Fruit fly (Drosophila melanogaster) whole organism, wandering third instar larva: ENCODE data around the gene SPH93.

ENCODE experiments used
- CG32264 ChIP-seq: fragments of 200-800 bp; sonication (Bioruptor generic); optimal IDR thresholded peaks from 2 replicates; lab custom pipeline; 2016; ENCODE audit warnings: missing biosample characterization, missing genetic modification characterization
- CG9705 ChIP-seq: fragments of 200-800 bp; sonication (Bioruptor generic); optimal IDR thresholded peaks from 2 replicates; lab custom pipeline; 2018; ENCODE audit warnings: missing biosample characterization, mild to moderate bottlenecking, missing genetic modification characterization
- Dfd ChIP-seq: fragments of >200 bp; optimal IDR thresholded peaks from 2 replicates; lab custom pipeline; 2017; ENCODE audit warnings: missing biosample characterization, missing genetic modification characterization
- Dif ChIP-seq: fragments of 200-275, 200-300 bp; sonication (Bioruptor generic); optimal IDR thresholded peaks from 2 replicates; lab custom pipeline; 2018; ENCODE audit warnings: missing biosample characterization, missing genetic modification characterization; ENCODE audit not compliant: partially characterized antibody
- GATAd ChIP-seq: sonication (Bioruptor generic); optimal IDR thresholded peaks from 2 replicates; lab custom pipeline; 2016; ENCODE audit warnings: missing biosample characterization, missing genetic modification characterization
- HLH106 ChIP-seq: fragments of 200-800 bp; optimal IDR thresholded peaks from 3 replicates; lab custom pipeline; 2019; ENCODE audit warnings: missing biosample characterization, mild to moderate bottlenecking, missing genetic modification characterization, moderate library complexity
- Hnf4 ChIP-seq: fragments of 200-800 bp; sonication (Bioruptor generic); optimal IDR thresholded peaks from 2 replicates; lab custom pipeline; 2016; ENCODE audit warnings: missing biosample characterization, mild to moderate bottlenecking, missing genetic modification characterization
- Hr83 ChIP-seq: fragments of 200-300 bp; sonication (Bioruptor generic); optimal IDR thresholded peaks from 2 replicates; lab custom pipeline; 2016; ENCODE audit warnings: missing biosample characterization, mild to moderate bottlenecking, missing genetic modification characterization, moderate library complexity; ENCODE audit not compliant: poor library complexity, severe bottlenecking
- Jra ChIP-seq: sonication (Bioruptor generic); optimal IDR thresholded peaks from 2 replicates; lab custom pipeline; 2016; ENCODE audit warnings: missing biosample characterization, missing genetic modification characterization
- Mio ChIP-seq: sonication (Bioruptor generic); optimal IDR thresholded peaks from 2 replicates; lab custom pipeline; 2016; ENCODE audit warnings: missing biosample characterization, missing genetic modification characterization
- Myc ChIP-seq: fragments of >200 bp; optimal IDR thresholded peaks from 2 replicates; lab custom pipeline; 2017
- N ChIP-seq: fragments of >200 bp; optimal IDR thresholded peaks from 2 replicates; lab custom pipeline; 2018; ENCODE audit warnings: missing biosample characterization, missing external identifiers, missing genetic modification characterization
- OdsH ChIP-seq: fragments of 200-800 bp; sonication (Bioruptor generic); optimal IDR thresholded peaks from 2 replicates; lab custom pipeline; 2016; ENCODE audit warnings: missing biosample characterization, mild to moderate bottlenecking, missing genetic modification characterization
- Rel ChIP-seq, 2 experiments: fragments of 200-800 bp; sonication (Bioruptor generic) in 1 of 2; optimal IDR thresholded peaks; 2 replicates in 1 of 2; 3 replicates in 1 of 2; lab custom pipeline; 2016 to 2019; ENCODE audit warnings: mild to moderate bottlenecking in 2 of 2, missing biosample characterization in 2 of 2, missing genetic modification characterization in 2 of 2, moderate library complexity in 1 of 2
- Sp1 ChIP-seq: fragments of 200-800 bp; sonication (Bioruptor generic); optimal IDR thresholded peaks from 3 replicates; lab custom pipeline; 2019; ENCODE audit warnings: missing biosample characterization, mild to moderate bottlenecking, missing genetic modification characterization, moderate library complexity
- br ChIP-seq: fragments of 200-800 bp; sonication (Bioruptor generic); optimal IDR thresholded peaks from 2 replicates; lab custom pipeline; 2016; ENCODE audit warnings: missing biosample characterization, missing genetic modification characterization
- brk ChIP-seq: fragments of 200-800 bp; sonication (Bioruptor generic); optimal IDR thresholded peaks from 2 replicates; lab custom pipeline; 2016; ENCODE audit warnings: missing biosample characterization, mild to moderate bottlenecking, missing genetic modification characterization
- dl ChIP-seq, 2 experiments: fragments of 175-275, 200-275 bp in 1 of 2; fragments of 200-275 bp in 1 of 2; sonication (Bioruptor generic); optimal IDR thresholded peaks; lab custom pipeline; 2018; ENCODE audit warnings: mild to moderate bottlenecking in 2 of 2, missing biosample characterization in 2 of 2, missing genetic modification characterization in 2 of 2, moderate library complexity in 2 of 2; ENCODE audit not compliant: partially characterized antibody in 2 of 2, insufficient read depth in 1 of 2
- dmrt93B ChIP-seq: fragments of 200-800 bp; sonication (Bioruptor generic); optimal IDR thresholded peaks from 2 replicates; lab custom pipeline; 2018; ENCODE audit warnings: missing biosample characterization, mild to moderate bottlenecking, missing genetic modification characterization
- dsf ChIP-seq: sonication (Bioruptor generic); optimal IDR thresholded peaks from 2 replicates; lab custom pipeline; 2016; ENCODE audit warnings: missing biosample characterization, missing genetic modification characterization, borderline replicate concordance
- ey ChIP-seq: fragments of 200-800 bp; sonication (Bioruptor generic); optimal IDR thresholded peaks from 2 replicates; lab custom pipeline; 2016; ENCODE audit warnings: missing biosample characterization, missing genetic modification characterization
- foxo ChIP-seq, 2 experiments: fragments of 200-800 bp; sonication (Bioruptor generic); optimal IDR thresholded peaks; 2 replicates in 1 of 2; 3 replicates in 1 of 2; lab custom pipeline; 2016 to 2017; ENCODE audit warnings: missing biosample characterization in 2 of 2, missing genetic modification characterization in 2 of 2
- fru ChIP-seq: fragments of 200-800 bp; sonication (Bioruptor generic); optimal IDR thresholded peaks from 3 replicates; lab custom pipeline; 2016; ENCODE audit warnings: missing biosample characterization, mild to moderate bottlenecking, missing genetic modification characterization
- h ChIP-seq: fragments of 200-800 bp; sonication (Bioruptor generic); optimal IDR thresholded peaks from 3 replicates; lab custom pipeline; 2016; ENCODE audit warnings: missing biosample characterization, mild to moderate bottlenecking, missing genetic modification characterization
- jim ChIP-seq: fragments of 175-275, 200-325 bp; sonication (Bioruptor generic); optimal IDR thresholded peaks from 2 replicates; lab custom pipeline; 2016; ENCODE audit warnings: missing biosample characterization, mild to moderate bottlenecking, missing genetic modification characterization
- lola ChIP-seq: fragments of >200 bp; optimal IDR thresholded peaks from 2 replicates; lab custom pipeline; 2017; ENCODE audit warnings: missing biosample characterization, missing genetic modification characterization
- psq ChIP-seq: fragments of 200-800 bp; sonication (Bioruptor generic); optimal IDR thresholded peaks from 3 replicates; lab custom pipeline; 2017; ENCODE audit warnings: missing biosample characterization, mild to moderate bottlenecking, missing genetic modification characterization, moderate library complexity
- rgr ChIP-seq: fragments of 200-800 bp; sonication (Bioruptor generic); optimal IDR thresholded peaks from 3 replicates; lab custom pipeline; 2016; ENCODE audit warnings: missing biosample characterization, mild to moderate bottlenecking, missing genetic modification characterization
- sage ChIP-seq: fragments of 200-800 bp; sonication (Bioruptor generic); optimal IDR thresholded peaks from 2 replicates; lab custom pipeline; 2016; ENCODE audit warnings: missing biosample characterization, mild to moderate bottlenecking, missing genetic modification characterization
- sv ChIP-seq: fragments of 200-800 bp; sonication (Bioruptor generic); optimal IDR thresholded peaks from 3 replicates; lab custom pipeline; 2016; ENCODE audit warnings: missing biosample characterization, missing genetic modification characterization
- tai ChIP-seq: sonication (Bioruptor generic); optimal IDR thresholded peaks from 2 replicates; lab custom pipeline; 2016; ENCODE audit warnings: missing biosample characterization, missing genetic modification characterization
- usp ChIP-seq: fragments of >200 bp; optimal IDR thresholded peaks from 2 replicates; lab custom pipeline; 2017; ENCODE audit warnings: missing biosample characterization, missing genetic modification characterization
- woc ChIP-seq: sonication (Bioruptor generic); optimal IDR thresholded peaks from 2 replicates; lab custom pipeline; 2016; ENCODE audit warnings: missing biosample characterization, mild to moderate bottlenecking, missing genetic modification characterization

SPH93 gene

DNA sequence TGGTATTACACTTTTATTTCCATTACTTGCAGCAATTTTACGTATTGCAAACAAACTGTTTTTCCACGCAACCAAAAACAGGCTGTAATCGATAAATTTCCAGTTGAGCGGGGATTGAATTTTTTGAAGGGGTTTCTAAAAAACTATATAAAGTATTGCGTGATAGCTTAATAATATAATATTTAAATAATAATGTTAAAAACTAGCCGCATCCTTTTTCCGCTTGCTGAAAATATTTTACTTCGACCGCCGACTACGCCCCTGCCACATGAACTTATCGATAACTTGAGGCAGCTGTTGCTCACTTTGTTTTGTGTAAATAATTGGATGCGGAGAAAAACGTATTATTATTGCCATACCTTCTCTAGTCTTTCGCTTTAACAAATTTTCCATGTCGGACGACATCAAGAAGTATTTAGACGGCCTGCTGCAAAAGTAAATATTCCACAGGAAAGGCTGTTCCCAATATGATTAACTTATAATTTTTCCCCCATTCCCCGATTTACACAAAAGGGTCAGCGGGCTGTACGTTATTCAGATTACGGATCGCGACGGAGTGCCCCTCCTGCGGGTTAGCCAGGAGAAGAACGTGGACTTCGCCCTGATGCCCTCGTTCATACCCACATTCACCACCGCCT, 25.3 kb upstream of the SPH93 start, which contains the start of the genes fws and Lamtor3:
TSS of gene fws (minus strand) at position 87 of the 638 bp plus-strand sequence.
TSS of gene Lamtor3 (plus strand) at position 289 of the 638 bp plus-strand sequence.
- peak; percentile 73 for TF ChIP-seq jim (GFP tag; lab: Kevin White, UChicago)
- no peak for TF ChIP-seq tai (GFP tag; lab: Kevin White, UChicago)
- no peak for TF ChIP-seq N (GFP tag; lab: Kevin White, UChicago)
- TF ChIP-seq sage (GFP tag; lab: Kevin White, UChicago): peak; percentile 94
- peak; percentile 66 to 98 for TF ChIP-seq foxo (GFP tag; optimal IDR thresholded peaks at IDR 0.05; lab: Kevin White, UChicago)
- TF ChIP-seq usp (GFP tag; lab: Kevin White, UChicago): no peak
- TF ChIP-seq woc (GFP tag; lab: Kevin White, UChicago): peak; percentile 83
- peak; percentile 93 for TF ChIP-seq GATAd (GFP tag; lab: Kevin White, UChicago)
- peak; percentile 98 for TF ChIP-seq OdsH (GFP tag; lab: Kevin White, UChicago)
- TF ChIP-seq brk (GFP tag; lab: Kevin White, UChicago): no peak
- peak; percentile 97 for TF ChIP-seq br (GFP tag; lab: Kevin White, UChicago)
- TF ChIP-seq ey (GFP tag; lab: Kevin White, UChicago): peak; percentile 93
- peak; percentile 85 for TF ChIP-seq Dfd
- peak; percentile 97 for TF ChIP-seq Hr83 (GFP tag; lab: Kevin White, UChicago)
- TF ChIP-seq HLH106: peak; percentile 99
- TF ChIP-seq Rel (GFP tag; optimal IDR thresholded peaks at IDR 0.05; lab: Kevin White, UChicago): peak; percentile 80
- peak; percentile 71 for TF ChIP-seq Rel (tag; optimal IDR thresholded peaks at IDR 0.05; lab: Kevin White, UChicago)
- TF ChIP-seq CG9705: peak; percentile 77
- peak; percentile 83 for TF ChIP-seq Mio (GFP tag; lab: Kevin White, UChicago)
- TF ChIP-seq Sp1 (GFP tag; lab: Kevin White, UChicago): peak; percentile 97
- peak; percentile 98 for TF ChIP-seq psq (GFP tag; lab: Kevin White, UChicago)
- peak; percentile 91 for TF ChIP-seq CG32264
- peak; percentile 96 for TF ChIP-seq Hnf4 (GFP tag; lab: Kevin White, UChicago)
- TF ChIP-seq sv (GFP tag; lab: Kevin White, UChicago): peak; percentile 93
- TF ChIP-seq Jra: peak; percentile 95
- peak; percentile 98 for TF ChIP-seq dmrt93B
- peak; percentile 95 for TF ChIP-seq fru (GFP tag; lab: Kevin White, UChicago)
- TF ChIP-seq h: peak; percentile 97
- no peak for TF ChIP-seq dl (GFP tag; optimal IDR thresholded peaks at IDR 0.05; lab: Kevin White, UChicago; ENCODE audit: insufficient read depth in 1 of 2, partially characterized antibody in 2 of 2)
- peak; percentile 94 for TF ChIP-seq dsf (GFP tag; lab: Kevin White, UChicago)
- no peak for TF ChIP-seq Myc (lab: Kevin White, UChicago)
- TF ChIP-seq lola (GFP tag; lab: Kevin White, UChicago): no peak
- TF ChIP-seq rgr (GFP tag; lab: Kevin White, UChicago): peak; percentile 99
- TF ChIP-seq, all 38 proteins: peak for 25

DNA sequence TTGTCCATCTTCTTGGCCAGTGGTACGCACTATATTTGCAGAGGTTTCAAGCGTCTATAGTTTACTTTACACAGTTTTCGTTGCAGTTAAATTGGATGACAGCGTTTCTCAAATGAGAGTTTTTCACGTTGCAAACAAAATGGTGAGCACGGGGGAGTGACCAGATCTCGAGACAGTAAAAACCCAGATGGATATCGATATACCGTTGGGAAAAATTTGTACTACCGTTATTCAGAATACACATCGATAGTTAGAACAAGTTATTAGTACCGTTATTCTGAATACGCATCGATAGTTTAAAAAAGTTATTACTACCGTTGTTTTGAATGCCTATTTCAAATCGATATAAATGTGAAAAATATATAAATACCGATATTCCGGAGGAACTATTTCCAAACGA, 22.0 kb upstream of the SPH93 start, which contains the start of gene cass:
TSS of gene cass (minus strand) at position 179 of the 400 bp plus-strand sequence.
- TF ChIP-seq br (GFP tag; lab: Kevin White, UChicago) (no peak), Dif (GFP tag; lab: Kevin White, UChicago) (no peak), Sp1 (GFP tag; lab: Kevin White, UChicago) (peak; percentile 6), rgr (GFP tag; lab: Kevin White, UChicago) (peak; percentile 33), h (no peak), sage (GFP tag; lab: Kevin White, UChicago) (no peak), jim (GFP tag; lab: Kevin White, UChicago) (no peak), Jra (peak; percentile 32), Myc (lab: Kevin White, UChicago) (peak; percentile 14), Rel (GFP tag; optimal IDR thresholded peaks at IDR 0.05; lab: Kevin White, UChicago) (no peak), Rel (tag; optimal IDR thresholded peaks at IDR 0.05; lab: Kevin White, UChicago) (peak; percentile 25), GATAd (GFP tag; lab: Kevin White, UChicago) (no peak)
